Worm (Caenorhabditis elegans): ENCODE measurements around the gene clec-184.

ce11 chrIV:12391003-12391637, 41.3 kb upstream of the clec-184 start, which contains the start of the genes rps-23 and dpm-3:
- no peak for TF ChIP-seq ama-1 (optimal IDR thresholded peaks at IDR 0.05)
- TF ChIP-seq pat-9 (tag; optimal IDR thresholded peaks at IDR 0.05) = no peak
- TF ChIP-seq ets-4 (tag; optimal IDR thresholded peaks at IDR 0.05) = peak; percentile 93
- peak; percentile 90 for TF ChIP-seq ceh-2 (tag; optimal IDR thresholded peaks at IDR 0.05)
- TF ChIP-seq F13H6.1 (tag; optimal IDR thresholded peaks at IDR 0.05) = peak; percentile 37
- TF ChIP-seq ceh-31 (tag; optimal IDR thresholded peaks at IDR 0.05) = peak; percentile 95
- no peak for TF ChIP-seq fkh-10 (GFP tag; optimal IDR thresholded peaks at IDR 0.05)
- peak; percentile 90 for TF ChIP-seq nfya-1 (tag; optimal IDR thresholded peaks at IDR 0.05)
- peak; percentile 64 for TF ChIP-seq tbx-7 (tag; optimal IDR thresholded peaks at IDR 0.05)
- TF ChIP-seq pha-4 (tag; optimal IDR thresholded peaks at IDR 0.05) = no peak
- no peak for TF ChIP-seq dmd-4 (tag; optimal IDR thresholded peaks at IDR 0.05; ENCODE audit: borderline replicate concordance)
